Worm (Caenorhabditis elegans): Measurements from ENCODE around the gene golg-2.
A peak's percentile ranks its signal among the peaks of the same experiment; 100 is the strongest.

Gene golg-2

ce11 chrII:5021518-5021917, 18.4 kb downstream of the golg-2 start:
- no peak for TF ChIP-seq T23F11.4 (GFP tag; optimal IDR thresholded peaks at IDR 0.05)
- no peak for TF ChIP-seq odd-2 (tag; optimal IDR thresholded peaks at IDR 0.05)
- TF ChIP-seq pha-2 (tag; optimal IDR thresholded peaks at IDR 0.05) = no peak

- no peak for TF ChIP-seq K02D7.2 (tag; optimal IDR thresholded peaks at IDR 0.05)
- peak; percentile 74 for TF ChIP-seq elt-2 (tag; optimal IDR thresholded peaks at IDR 0.05)
Observed at ce11 chrII:5020513-5021081, 19.3 kb downstream of the golg-2 start.

ce11 chrII:5019389-5020108, 20.3 kb downstream of the golg-2 start:
- TF ChIP-seq ceh-14 (tag; optimal IDR thresholded peaks at IDR 0.05) (no peak), sox-2 (GFP tag; IDR thresholded peaks at IDR 0.05) (no peak), elt-2 (tag; optimal IDR thresholded peaks at IDR 0.05) (peak; percentile 93), npax-4 (tag; optimal IDR thresholded peaks at IDR 0.05) (no peak), pag-3 (tag; optimal IDR thresholded peaks at IDR 0.05; ENCODE audit: borderline replicate concordance) (no peak)

ce11 chrII:5018578-5018977, 21.3 kb downstream of the golg-2 start:
- TF ChIP-seq gmeb-2 (tag; optimal IDR thresholded peaks at IDR 0.05) (no peak), nhr-11 (tag; optimal IDR thresholded peaks at IDR 0.05) (no peak), unc-3 (GFP tag; conservative IDR thresholded peaks at IDR 0.05) (no peak), unc-3 (tag; optimal IDR thresholded peaks at IDR 0.05) (no peak), ceh-6 (GFP tag; optimal IDR thresholded peaks at IDR 0.05) (no peak), hlh-30 (tag; optimal IDR thresholded peaks at IDR 0.05; ENCODE audit: insufficient read depth) (no peak), tbx-7 (tag; optimal IDR thresholded peaks at IDR 0.05) (no peak), pax-1 (tag; optimal IDR thresholded peaks at IDR 0.05) (no peak), elt-2 (tag; optimal IDR thresholded peaks at IDR 0.05) (no peak)

ce11 chrII:5016977-5017585, 22.8 kb downstream of the golg-2 start:
- TF ChIP-seq F13H6.1 (tag; optimal IDR thresholded peaks at IDR 0.05) (peak; percentile 25), T23F11.4 (GFP tag; optimal IDR thresholded peaks at IDR 0.05) (no peak), ceh-48 (tag; optimal IDR thresholded peaks at IDR 0.05) (peak; percentile 55), syd-9 (tag; optimal IDR thresholded peaks at IDR 0.05) (no peak), fax-1 (tag; optimal IDR thresholded peaks at IDR 0.05) (no peak), ztf-16 (tag; optimal IDR thresholded peaks at IDR 0.05) (no peak), ceh-34 (tag; optimal IDR thresholded peaks at IDR 0.05) (peak; percentile 27), hlh-8 (tag; optimal IDR thresholded peaks at IDR 0.05) (no peak), nfya-1 (tag; optimal IDR thresholded peaks at IDR 0.05) (peak; percentile 69), C08G9.2 (tag; optimal IDR thresholded peaks at IDR 0.05) (peak; percentile 24), pros-1 (tag; optimal IDR thresholded peaks at IDR 0.05) (no peak), dmd-4 (tag; optimal IDR thresholded peaks at IDR 0.05; ENCODE audit: borderline replicate concordance) (no peak), che-1 (tag; optimal IDR thresholded peaks at IDR 0.05) (no peak), ceh-18 (tag; optimal IDR thresholded peaks at IDR 0.05) (peak; percentile 47), madf-2 (tag; optimal IDR thresholded peaks at IDR 0.05) (peak; percentile 36), nhr-11 (tag; optimal IDR thresholded peaks at IDR 0.05) (no peak), elt-2 (tag; optimal IDR thresholded peaks at IDR 0.05) (no peak), hlh-6 (tag; optimal IDR thresholded peaks at IDR 0.05) (peak; percentile 16), ceh-14 (tag; optimal IDR thresholded peaks at IDR 0.05) (peak; percentile 31), ets-4 (tag; optimal IDR thresholded peaks at IDR 0.05) (peak; percentile 20), tbx-2 (tag; optimal IDR thresholded peaks at IDR 0.05) (peak; percentile 54), rnt-1 (tag; optimal IDR thresholded peaks at IDR 0.05) (no peak), unc-42 (tag; optimal IDR thresholded peaks at IDR 0.05) (peak; percentile 80), nhr-232 (tag; optimal IDR thresholded peaks at IDR 0.05) (no peak), ceh-31 (tag; optimal IDR thresholded peaks at IDR 0.05) (peak; percentile 79), unc-3 (GFP tag; conservative IDR thresholded peaks at IDR 0.05) (no peak), unc-3 (tag; optimal IDR thresholded peaks at IDR 0.05) (no peak), ceh-45 (GFP tag; IDR thresholded peaks at IDR 0.05) (no peak), ceh-19 (GFP tag; optimal IDR thresholded peaks at IDR 0.05) (no peak), tbx-7 (tag; optimal IDR thresholded peaks at IDR 0.05) (no peak), ahr-1 (tag; optimal IDR thresholded peaks at IDR 0.05) (no peak), K02D7.2 (tag; optimal IDR thresholded peaks at IDR 0.05) (no peak), sox-4 (tag; optimal IDR thresholded peaks at IDR 0.05) (peak; percentile 47)
